Worm (Caenorhabditis elegans) whole organism, mixed stage, embryonic: ENCODE data around the gene F54F7.2.

Experiments
- M03D4.4 ChIP-seq: sonication (generic microtip); optimal IDR thresholded peaks from 2 replicates; lab custom pipeline; 2017; ENCODE audit warnings: mild to moderate bottlenecking, missing genetic modification characterization, missing compliant biosample characterization
- bed-3 ChIP-seq: fragments of 200-800 bp; sonication (Bioruptor generic); optimal IDR thresholded peaks from 3 replicates; lab custom pipeline; 2018; ENCODE audit warnings: mild to moderate bottlenecking, missing genetic modification characterization, moderate library complexity, missing compliant biosample characterization
- blmp-1 ChIP-seq: fragments of 150-350 bp; optimal IDR thresholded peaks from 2 replicates; lab custom pipeline; 2014; ENCODE audit warnings: missing biosample characterization, missing genetic modification characterization
- ceh-43 ChIP-seq: fragments of 200-800 bp; sonication (Bioruptor generic); optimal IDR thresholded peaks from 2 replicates; lab custom pipeline; 2018; ENCODE audit warnings: mild to moderate bottlenecking, missing genetic modification characterization, moderate library complexity, missing compliant biosample characterization
- ceh-83 ChIP-seq: fragments of 200-800 bp; sonication (Bioruptor generic); optimal IDR thresholded peaks from 2 replicates; lab custom pipeline; 2018; ENCODE audit warnings: mild to moderate bottlenecking, missing genetic modification characterization, missing compliant biosample characterization
- cnd-1 ChIP-seq: fragments of 200-800 bp; sonication (Bioruptor generic); optimal IDR thresholded peaks from 2 replicates; lab custom pipeline; 2018; ENCODE audit warnings: mild to moderate bottlenecking, missing genetic modification characterization, missing compliant biosample characterization
- drap-1 ChIP-seq: fragments of 200-800 bp; sonication (Bioruptor generic); optimal IDR thresholded peaks from 3 replicates; lab custom pipeline; 2018; ENCODE audit warnings: mild to moderate bottlenecking, missing genetic modification characterization, missing compliant biosample characterization
- ham-2 ChIP-seq: fragments of 200-800 bp; sonication (Bioruptor generic); optimal IDR thresholded peaks from 2 replicates; lab custom pipeline; 2018; ENCODE audit warnings: mild to moderate bottlenecking, missing genetic modification characterization, missing compliant biosample characterization
- lin-32 ChIP-seq: fragments of 200-800 bp; sonication (Bioruptor generic); optimal IDR thresholded peaks from 2 replicates; lab custom pipeline; 2018; ENCODE audit warnings: mild to moderate bottlenecking, missing genetic modification characterization, missing compliant biosample characterization
- lsy-2 ChIP-seq: fragments of 150-350 bp; optimal IDR thresholded peaks from 2 replicates; lab custom pipeline; 2014; ENCODE audit warnings: missing biosample characterization, missing genetic modification characterization
- mab-5 ChIP-seq: fragments of 150-350 bp; optimal IDR thresholded peaks from 2 replicates; lab custom pipeline; 2014; ENCODE audit warnings: missing biosample characterization, missing genetic modification characterization
- mep-1 ChIP-seq: fragments of 150-350 bp; optimal IDR thresholded peaks from 2 replicates; lab custom pipeline; 2017; ENCODE audit warnings: missing biosample characterization, missing genetic modification reagents, missing genetic modification characterization, inconsistent platforms
- mls-2 ChIP-seq: sonication (generic microtip); optimal IDR thresholded peaks from 2 replicates; lab custom pipeline; 2016; ENCODE audit warnings: mild to moderate bottlenecking, missing genetic modification characterization, moderate library complexity, missing compliant biosample characterization
- nhr-12 ChIP-seq: fragments of 150-350 bp; optimal IDR thresholded peaks from 2 replicates; lab custom pipeline; 2014; ENCODE audit warnings: missing biosample characterization, missing genetic modification characterization
- nhr-2 ChIP-seq: fragments of 150-350 bp; optimal IDR thresholded peaks from 2 replicates; lab custom pipeline; 2014; ENCODE audit warnings: missing biosample characterization, missing genetic modification characterization
- nhr-237 ChIP-seq: fragments of 150-350 bp; optimal IDR thresholded peaks from 2 replicates; lab custom pipeline; 2014; ENCODE audit warnings: missing biosample characterization, missing genetic modification characterization
- sem-2 ChIP-seq: fragments of 200-800 bp; sonication (Bioruptor generic); optimal IDR thresholded peaks from 2 replicates; lab custom pipeline; 2018; ENCODE audit warnings: mild to moderate bottlenecking, missing genetic modification characterization, missing compliant biosample characterization
- snpc-4 ChIP-seq: fragments of 150-350 bp; optimal IDR thresholded peaks from 2 replicates; lab custom pipeline; 2014; ENCODE audit warnings: missing biosample characterization, missing genetic modification characterization
- sptf-1 ChIP-seq: sonication (generic microtip); optimal IDR thresholded peaks from 2 replicates; lab custom pipeline; 2017; ENCODE audit warnings: mild to moderate bottlenecking, missing genetic modification characterization, moderate library complexity, missing compliant biosample characterization
- tbx-8 ChIP-seq: fragments of 200-800 bp; sonication (Bioruptor generic); optimal IDR thresholded peaks from 2 replicates; lab custom pipeline; 2018; ENCODE audit warnings: mild to moderate bottlenecking, missing genetic modification characterization, moderate library complexity, missing compliant biosample characterization
- unc-120 ChIP-seq: sonication (generic microtip); optimal IDR thresholded peaks from 2 replicates; lab custom pipeline; 2017; ENCODE audit warnings: missing genetic modification characterization, missing compliant biosample characterization; ENCODE audit not compliant: poor library complexity, severe bottlenecking
- unc-39 ChIP-seq: fragments of 150-350 bp; optimal IDR thresholded peaks from 2 replicates; lab custom pipeline; 2014; ENCODE audit warnings: missing biosample characterization, missing genetic modification characterization
- unc-62 ChIP-seq: fragments of 150-350 bp; optimal IDR thresholded peaks from 2 replicates; lab custom pipeline; 2014; ENCODE audit warnings: missing biosample characterization, missing genetic modification reagents, missing genetic modification characterization
- ztf-11 ChIP-seq: fragments of 150-350 bp; optimal IDR thresholded peaks from 2 replicates; lab custom pipeline; 2014; ENCODE audit warnings: missing biosample characterization, missing genetic modification characterization

F54F7.2 gene

DNA sequence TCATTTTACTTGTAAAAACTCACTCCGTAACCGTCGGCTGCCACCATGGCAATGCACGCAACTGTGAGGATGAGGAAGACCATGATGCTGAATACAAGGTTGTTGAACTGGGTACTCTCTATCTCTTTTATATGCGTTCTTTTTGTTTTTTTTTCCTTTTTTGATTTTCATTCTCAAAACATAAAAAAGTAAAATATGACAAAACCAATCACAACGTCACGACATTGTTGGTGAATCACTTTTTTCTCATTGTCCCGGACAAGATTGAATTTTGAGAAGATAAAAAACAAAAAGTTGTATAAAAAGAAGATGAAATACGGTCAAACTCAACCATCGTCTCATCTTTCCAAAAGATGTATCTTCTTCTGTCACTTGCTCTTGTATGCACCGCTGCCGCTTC lies 39.3 kb downstream of the F54F7.2 start, which contains the start of the genes Y62H9A.5 and ule-5:
Gene Y62H9A.5, minus strand, starts transcription at position 101 of the 400 bp plus-strand sequence.
Gene ule-5, plus strand, starts transcription at position 328 of the 400 bp plus-strand sequence.
- TF ChIP-seq unc-39 (tag; lab: Kevin White, UChicago) (no peak), nhr-2 (tag; lab: Kevin White, UChicago) (no peak), mep-1 (tag; lab: Kevin White, UChicago) (no peak), sem-2 (GFP tag; lab: Kevin White, UChicago) (no peak), unc-62 (no peak), ham-2 (GFP tag; lab: Kevin White, UChicago) (no peak), mab-5 (tag; lab: Kevin White, UChicago) (no peak), bed-3 (no peak), lsy-2 (tag; lab: Kevin White, UChicago) (no peak), M03D4.4 (tag; lab: Kevin White, UChicago) (no peak), mls-2 (no peak)

DNA sequence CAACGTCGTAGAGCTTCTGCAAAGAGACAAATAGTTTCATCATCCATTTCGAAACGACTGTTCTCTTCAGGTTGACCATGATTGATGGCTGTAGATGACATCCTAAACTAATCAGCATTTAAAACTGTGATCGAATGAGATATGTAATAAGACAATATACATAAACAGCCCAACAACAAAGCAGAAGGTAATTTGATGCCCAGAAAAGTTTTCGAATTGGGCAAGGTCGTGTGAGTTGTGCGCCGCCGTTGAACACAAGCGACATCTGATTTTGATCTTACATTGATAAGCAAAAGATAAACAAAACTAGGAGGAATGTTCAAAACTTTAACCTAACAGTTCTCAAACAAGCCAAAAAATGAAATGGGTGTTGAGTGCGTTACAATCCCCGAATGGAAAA lies 42.1 kb downstream of the F54F7.2 start, which contains the start of gene Y62H9A.7:
Gene Y62H9A.7, minus strand, starts transcription at position 101 of the 400 bp plus-strand sequence.
- no peak for TF ChIP-seq nhr-237 (tag; lab: Kevin White, UChicago)
- no peak for TF ChIP-seq drap-1 (GFP tag; lab: Kevin White, UChicago)
- TF ChIP-seq lin-32 (GFP tag; lab: Kevin White, UChicago): no peak
- no peak for TF ChIP-seq snpc-4 (tag; lab: Kevin White, UChicago)
- TF ChIP-seq tbx-8: no peak
- TF ChIP-seq unc-39 (tag; lab: Kevin White, UChicago): no peak
- TF ChIP-seq mab-5 (tag; lab: Kevin White, UChicago): no peak
- TF ChIP-seq M03D4.4 (tag; lab: Kevin White, UChicago): no peak
- TF ChIP-seq ceh-83: no peak
- no peak for TF ChIP-seq sptf-1 (tag; lab: Kevin White, UChicago)
- no peak for TF ChIP-seq ceh-43 (GFP tag; lab: Kevin White, UChicago)
- no peak for TF ChIP-seq nhr-12 (tag; lab: Kevin White, UChicago)
- TF ChIP-seq blmp-1: no peak
- no peak for TF ChIP-seq cnd-1
- no peak for TF ChIP-seq ztf-11 (tag; lab: Kevin White, UChicago)
- TF ChIP-seq unc-120 (tag; lab: Kevin White, UChicago): no peak

ce11 chrX:11892328-11892727 lies 48.9 kb downstream of the F54F7.2 start, which contains the start of gene Y62H9A.8:
TSS of gene Y62H9A.8 (minus strand) at chrX:11892428.
- no peak for TF ChIP-seq mep-1 (tag; lab: Kevin White, UChicago)
- TF ChIP-seq sptf-1 (tag; lab: Kevin White, UChicago): no peak
